Worm (Caenorhabditis elegans) whole organism, young adult: ENCODE data around the gene ugtp-1.
A peak's percentile ranks its signal among the peaks of the same experiment; 100 is the strongest.

Source experiments
- B0019.2 ChIP-seq: fragments of 200-800 bp; sonication (Bioruptor generic); conservative IDR thresholded peaks from 2 replicates; pipeline ENCODE4 v1.3.6; 2022; ENCODE audit warnings: missing genetic modification reagents, missing genetic modification characterization, missing compliant biosample characterization
- B0261.1 ChIP-seq: sonication (generic microtip); optimal IDR thresholded peaks from 2 replicates; lab custom pipeline; 2016; ENCODE audit warnings: mild to moderate bottlenecking, missing genetic modification characterization, moderate library complexity, missing compliant biosample characterization
- B0336.3 ChIP-seq: fragments of 200-800 bp; sonication (Bioruptor generic); IDR thresholded peaks from 2 replicates; pipeline ENCODE4 v1.3.6; 2022; ENCODE audit warnings: missing genetic modification characterization, missing compliant biosample characterization
- C06A6.2 ChIP-seq: fragments of 200-800 bp; sonication (Bioruptor generic); conservative IDR thresholded peaks from 2 replicates; pipeline ENCODE4 v1.3.6; 2022; ENCODE audit warnings: missing genetic modification characterization, missing compliant biosample characterization
- F10E7.11 ChIP-seq: sonication (generic microtip); optimal IDR thresholded peaks from 2 replicates; lab custom pipeline; 2017; ENCODE audit warnings: mild to moderate bottlenecking, missing genetic modification characterization, moderate library complexity, missing compliant biosample characterization
- F22D6.2 ChIP-seq: sonication (generic microtip); optimal IDR thresholded peaks from 2 replicates; lab custom pipeline; 2016; ENCODE audit warnings: mild to moderate bottlenecking, missing genetic modification characterization, missing compliant biosample characterization
- F23B12.7 ChIP-seq: sonication (generic microtip); optimal IDR thresholded peaks from 2 replicates; lab custom pipeline; 2017; ENCODE audit warnings: missing genetic modification characterization, mild to moderate bottlenecking, missing compliant biosample characterization, antibody characterized with exemption, moderate library complexity; ENCODE audit not compliant: insufficient read depth
- F39B2.1 ChIP-seq: fragments of 200-800 bp; sonication (Bioruptor generic); IDR thresholded peaks from 2 replicates; pipeline ENCODE4 v1.3.6; 2022; ENCODE audit warnings: missing genetic modification reagents, missing genetic modification characterization, missing compliant biosample characterization
- F49E8.2 ChIP-seq: sonication (generic microtip); optimal IDR thresholded peaks from 3 replicates; lab custom pipeline; 2017; ENCODE audit warnings: missing genetic modification characterization, mild to moderate bottlenecking, missing compliant biosample characterization, antibody characterized with exemption, moderate library complexity; ENCODE audit not compliant: insufficient read depth
- F52B5.7 ChIP-seq: sonication (generic microtip); optimal IDR thresholded peaks from 2 replicates; lab custom pipeline; 2016; ENCODE audit warnings: mild to moderate bottlenecking, missing genetic modification characterization, missing compliant biosample characterization
- T26A5.8 ChIP-seq: sonication (generic microtip); optimal IDR thresholded peaks from 2 replicates; lab custom pipeline; 2016; ENCODE audit warnings: missing genetic modification characterization, missing compliant biosample characterization
- akir-1 ChIP-seq: fragments of 200-800 bp; sonication (Bioruptor generic); optimal IDR thresholded peaks from 2 replicates; lab custom pipeline; 2018; ENCODE audit warnings: mild to moderate bottlenecking, missing genetic modification characterization, moderate library complexity, missing compliant biosample characterization
- ama-1 ChIP-seq, 3 experiments: fragments of 150-350 bp in 1 of 3; sonication (generic microtip) in 2 of 3; optimal IDR thresholded peaks; 2 replicates each; lab custom pipeline; 2014 to 2018; ENCODE audit warnings: missing biosample characterization in 2 of 3, missing genetic modification characterization in 2 of 3, missing genetic modification reagents in 2 of 3
- attf-5 ChIP-seq: fragments of 200-800 bp; sonication (Bioruptor generic); optimal IDR thresholded peaks from 2 replicates; lab custom pipeline; 2018; ENCODE audit warnings: mild to moderate bottlenecking, missing genetic modification characterization, missing compliant biosample characterization
- bed-1 ChIP-seq: fragments of 200-800 bp; sonication (Bioruptor generic); IDR thresholded peaks from 2 replicates; pipeline ENCODE4 v1.3.6; 2022; ENCODE audit warnings: missing genetic modification reagents, missing genetic modification characterization, missing compliant biosample characterization
- bed-2 ChIP-seq: fragments of 200-800 bp; sonication (Bioruptor generic); IDR thresholded peaks from 2 replicates; pipeline ENCODE4 v1.3.6; 2022; ENCODE audit warnings: missing genetic modification reagents, missing genetic modification characterization, missing compliant biosample characterization
- ccch-3 ChIP-seq: fragments of 200-800 bp; sonication (Bioruptor generic); optimal IDR thresholded peaks from 2 replicates; lab custom pipeline; 2018; ENCODE audit warnings: mild to moderate bottlenecking, missing genetic modification characterization, missing compliant biosample characterization
- ceh-40 ChIP-seq: fragments of 200-800 bp; sonication (Bioruptor generic); IDR thresholded peaks from 2 replicates; pipeline ENCODE4 v1.3.6; 2022; ENCODE audit warnings: missing genetic modification characterization, missing compliant biosample characterization
- ceh-79 ChIP-seq: sonication (generic microtip); optimal IDR thresholded peaks from 2 replicates; lab custom pipeline; 2017; ENCODE audit warnings: mild to moderate bottlenecking, missing genetic modification characterization, missing compliant biosample characterization
- die-1 ChIP-seq: sonication (generic microtip); optimal IDR thresholded peaks from 2 replicates; lab custom pipeline; 2016; ENCODE audit warnings: missing genotype, mild to moderate bottlenecking, missing genetic modification characterization, missing compliant biosample characterization
- egl-18 ChIP-seq: fragments of 200-800 bp; sonication (Bioruptor generic); IDR thresholded peaks from 2 replicates; pipeline ENCODE4 v1.3.6; 2022; ENCODE audit warnings: missing genetic modification reagents, missing genetic modification characterization, missing compliant biosample characterization
- egrh-3 ChIP-seq: fragments of 200-800 bp; sonication (Bioruptor generic); IDR thresholded peaks from 2 replicates; pipeline ENCODE4 v1.3.6; 2022; ENCODE audit warnings: missing genetic modification reagents, missing genetic modification characterization, missing compliant biosample characterization
- fkh-3 ChIP-seq: sonication (generic microtip); optimal IDR thresholded peaks from 2 replicates; lab custom pipeline; 2016; ENCODE audit warnings: mild to moderate bottlenecking, missing genetic modification characterization, missing compliant biosample characterization
- hlh-12 ChIP-seq: sonication (generic microtip); optimal IDR thresholded peaks from 2 replicates; lab custom pipeline; 2016; ENCODE audit warnings: missing genetic modification characterization, missing compliant biosample characterization
- hmg-20 ChIP-seq: fragments of 200-800 bp; sonication (Bioruptor generic); IDR thresholded peaks from 2 replicates; pipeline ENCODE4 v1.3.6; 2022; ENCODE audit warnings: missing genetic modification reagents, missing genetic modification characterization, missing compliant biosample characterization
- hsf-1 ChIP-seq: fragments of 200-800 bp; sonication (Bioruptor generic); IDR thresholded peaks from 2 replicates; pipeline ENCODE4 v1.3.6; 2022; ENCODE audit warnings: missing genetic modification reagents, missing genetic modification characterization, missing compliant biosample characterization
- let-526 ChIP-seq: fragments of 200-800 bp; sonication (Bioruptor generic); IDR thresholded peaks from 2 replicates; pipeline ENCODE4 v1.3.6; 2022; ENCODE audit warnings: missing genetic modification reagents, missing genetic modification characterization, missing compliant biosample characterization
- let-607 ChIP-seq, 2 experiments: fragments of 200-800 bp in 1 of 2; sonication (Bioruptor generic) in 1 of 2; sonication (generic microtip) in 1 of 2; optimal IDR thresholded peaks; 2 replicates each; lab custom pipeline; 2016 to 2018; ENCODE audit warnings: mild to moderate bottlenecking in 2 of 2, missing compliant biosample characterization in 2 of 2, missing genetic modification characterization in 2 of 2, moderate library complexity in 2 of 2, missing genotype in 1 of 2
- lin-26 ChIP-seq: fragments of 200-800 bp; sonication (Bioruptor generic); IDR thresholded peaks from 2 replicates; pipeline ENCODE4 v1.3.6; 2022; ENCODE audit warnings: missing genetic modification reagents, missing genetic modification characterization, missing compliant biosample characterization
- lir-1 ChIP-seq: fragments of 200-800 bp; sonication (Bioruptor generic); conservative IDR thresholded peaks from 2 replicates; pipeline ENCODE4 v1.3.6; 2022; ENCODE audit warnings: missing genetic modification reagents, missing genetic modification characterization, missing compliant biosample characterization
- lsl-1 ChIP-seq: fragments of 200-800 bp; sonication (Bioruptor generic); optimal IDR thresholded peaks from 2 replicates; lab custom pipeline; 2018; ENCODE audit warnings: mild to moderate bottlenecking, missing genetic modification characterization, moderate library complexity, missing compliant biosample characterization
- nfya-1 ChIP-seq: sonication (generic microtip); optimal IDR thresholded peaks from 2 replicates; lab custom pipeline; 2017; ENCODE audit warnings: antibody characterized with exemption, missing compliant biosample characterization, missing genetic modification characterization, borderline replicate concordance; ENCODE audit not compliant: insufficient read depth
- nhr-120 ChIP-seq: fragments of 200-800 bp; sonication (Bioruptor generic); IDR thresholded peaks from 2 replicates; pipeline ENCODE4 v1.3.6; 2022; ENCODE audit warnings: missing genetic modification characterization, missing compliant biosample characterization
- nhr-80 ChIP-seq: sonication (generic microtip); optimal IDR thresholded peaks from 2 replicates; lab custom pipeline; 2016; ENCODE audit warnings: missing genetic modification characterization, missing compliant biosample characterization
- pbrm-1 ChIP-seq: fragments of 200-800 bp; sonication (Bioruptor generic); IDR thresholded peaks from 2 replicates; pipeline ENCODE4 v1.3.6; 2022; ENCODE audit warnings: missing genetic modification reagents, missing genetic modification characterization, missing compliant biosample characterization
- rcor-1 ChIP-seq: fragments of 200-800 bp; sonication (Bioruptor generic); IDR thresholded peaks from 2 replicates; pipeline ENCODE4 v1.3.6; 2022; ENCODE audit warnings: missing genetic modification reagents, missing genetic modification characterization, missing compliant biosample characterization
- sea-2 ChIP-seq: fragments of 200-800 bp; sonication (Bioruptor generic); IDR thresholded peaks from 2 replicates; pipeline ENCODE4 v1.3.6; 2022; ENCODE audit warnings: missing genetic modification characterization, missing compliant biosample characterization
- snpc-1.1 ChIP-seq: sonication (generic microtip); optimal IDR thresholded peaks from 2 replicates; lab custom pipeline; 2017; ENCODE audit warnings: missing genetic modification characterization, mild to moderate bottlenecking, missing compliant biosample characterization, antibody characterized with exemption, moderate library complexity, missing genotype, missing genetic modification reagents; ENCODE audit not compliant: insufficient read depth
- snpc-3.4 ChIP-seq: sonication (generic microtip); optimal IDR thresholded peaks from 2 replicates; lab custom pipeline; 2017; ENCODE audit warnings: missing genetic modification characterization, mild to moderate bottlenecking, missing compliant biosample characterization, antibody characterized with exemption, moderate library complexity, missing genotype, missing genetic modification reagents
- somi-1 ChIP-seq: fragments of 200-800 bp; sonication (Bioruptor generic); optimal IDR thresholded peaks from 2 replicates; lab custom pipeline; 2018; ENCODE audit warnings: mild to moderate bottlenecking, missing genetic modification characterization, missing compliant biosample characterization
- tbx-9 ChIP-seq: sonication (generic microtip); optimal IDR thresholded peaks from 2 replicates; lab custom pipeline; 2016; ENCODE audit warnings: borderline replicate concordance, missing genetic modification characterization, inconsistent platforms, missing compliant biosample characterization
- tlf-1 ChIP-seq: fragments of 200-800 bp; sonication (Bioruptor generic); optimal IDR thresholded peaks from 2 replicates; lab custom pipeline; 2018; ENCODE audit warnings: mild to moderate bottlenecking, missing genetic modification characterization, missing compliant biosample characterization
- zim-3 ChIP-seq: sonication (generic microtip); optimal IDR thresholded peaks from 2 replicates; lab custom pipeline; 2017; ENCODE audit warnings: mild to moderate bottlenecking, missing genetic modification characterization, moderate library complexity, missing compliant biosample characterization
- ztf-18 ChIP-seq: sonication (generic microtip); optimal IDR thresholded peaks from 2 replicates; lab custom pipeline; 2016; ENCODE audit warnings: missing genotype, mild to moderate bottlenecking, missing genetic modification characterization, missing compliant biosample characterization
- ztf-22 ChIP-seq: fragments of 200-800 bp; sonication (Bioruptor generic); optimal IDR thresholded peaks from 2 replicates; lab custom pipeline; 2018; ENCODE audit warnings: mild to moderate bottlenecking, missing genetic modification characterization, moderate library complexity, missing compliant biosample characterization
- ztf-26 ChIP-seq: sonication (generic microtip); optimal IDR thresholded peaks from 2 replicates; lab custom pipeline; 2017; ENCODE audit warnings: missing genetic modification characterization, missing compliant biosample characterization
- ztf-28 ChIP-seq: fragments of 200-800 bp; sonication (Bioruptor generic); IDR thresholded peaks from 2 replicates; pipeline ENCODE4 v1.3.6; 2022; ENCODE audit warnings: missing genetic modification reagents, missing genetic modification characterization, missing compliant biosample characterization

The ugtp-1 gene

DNA sequence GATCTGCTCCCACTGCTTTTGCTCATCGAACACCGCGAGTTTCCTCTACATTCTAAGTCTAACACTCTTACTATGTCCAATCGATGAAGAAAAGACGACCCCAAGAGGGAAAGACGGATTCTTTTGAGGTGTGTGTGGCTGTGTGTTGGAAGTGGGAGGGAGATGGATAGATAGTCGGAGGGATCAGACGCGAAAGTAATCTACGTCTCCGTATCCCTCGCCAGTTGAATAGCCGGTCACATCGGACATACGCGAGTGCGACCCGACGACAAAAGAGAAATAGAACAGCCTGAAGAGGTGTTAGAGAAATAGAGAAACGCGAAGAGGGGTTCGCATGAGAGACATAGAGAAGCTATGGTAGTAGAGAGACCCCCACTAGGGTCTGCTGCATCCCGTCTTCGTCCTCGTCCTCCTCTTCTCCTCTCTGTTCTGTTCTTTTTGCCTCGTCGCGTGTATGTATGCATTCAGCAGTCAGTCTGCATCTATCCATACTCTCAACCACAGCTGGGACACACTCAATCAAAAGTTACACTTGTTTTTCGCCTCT lies 45.2 kb upstream of the ugtp-1 start:
- TF ChIP-seq tlf-1 (peak; percentile 67), snpc-1.1 (tag; lab: Kevin White, UChicago) (no peak), nhr-120 (GFP tag; lab: Robert Waterston, UW) (no peak), B0019.2 (GFP tag; lab: Robert Waterston, UW) (no peak; the same call in 1 of the 2 replicates), ceh-79 (tag; lab: Kevin White, UChicago) (no peak), B0336.3 (peak; percentile 75; the same call in 1 of the 2 replicates), ztf-22 (GFP tag; lab: Kevin White, UChicago) (peak; percentile 43), hmg-20 (GFP tag; lab: Robert Waterston, UW) (no peak), rcor-1 (peak; percentile 66), F22D6.2 (tag; lab: Kevin White, UChicago) (no peak), bed-2 (GFP tag; lab: Robert Waterston, UW) (peak; percentile 69; the same call in 1 of the 2 replicates), T26A5.8 (no peak), F49E8.2 (tag; lab: Kevin White, UChicago) (no peak), let-607 (tag; optimal IDR thresholded peaks at IDR 0.05; lab: Kevin White, UChicago) (peak in 1 of 2 experiments; percentile 68), B0261.1 (tag; lab: Kevin White, UChicago) (no peak), snpc-3.4 (tag; lab: Kevin White, UChicago) (peak; percentile 44), ccch-3 (GFP tag; lab: Kevin White, UChicago) (no peak), ztf-28 (GFP tag; lab: Robert Waterston, UW) (no peak), tbx-9 (tag; lab: Kevin White, UChicago) (no peak), F39B2.1 (no peak), ceh-40 (GFP tag; lab: Robert Waterston, UW) (no peak), bed-1 (peak; percentile 56; the same call in 1 of the 2 replicates), akir-1 (GFP tag; lab: Kevin White, UChicago) (peak; percentile 59), lsl-1 (GFP tag; lab: Kevin White, UChicago) (peak; percentile 0), F10E7.11 (tag; lab: Kevin White, UChicago) (peak; percentile 55), somi-1 (GFP tag; lab: Kevin White, UChicago) (peak; percentile 96), nhr-80 (tag; lab: Kevin White, UChicago) (peak; percentile 81), ztf-18 (peak; percentile 60), sea-2 (GFP tag; lab: Robert Waterston, UW) (no peak), fkh-3 (tag; lab: Kevin White, UChicago) (no peak), ztf-26 (tag; lab: Kevin White, UChicago) (peak; percentile 83), lin-26 (GFP tag; lab: Robert Waterston, UW) (peak; percentile 71; the same call in 1 of the 2 replicates), let-526 (peak; percentile 54; the same call in 1 of the 2 replicates), egrh-3 (GFP tag; lab: Robert Waterston, UW) (peak; percentile 37), nfya-1 (tag; lab: Kevin White, UChicago) (no peak), die-1 (tag; lab: Kevin White, UChicago) (peak; percentile 82), hsf-1 (GFP tag; lab: Robert Waterston, UW) (peak; percentile 52; the same call in 1 of the 2 replicates), hlh-12 (tag; lab: Kevin White, UChicago) (no peak), F23B12.7 (tag; lab: Kevin White, UChicago) (peak; percentile 18), pbrm-1 (GFP tag; lab: Robert Waterston, UW) (peak; percentile 71; the same call in 1 of the 2 replicates), attf-5 (GFP tag; lab: Kevin White, UChicago) (peak; percentile 95), zim-3 (tag; lab: Kevin White, UChicago) (no peak), ama-1 (optimal IDR thresholded peaks at IDR 0.05; lab: Kevin White, UChicago) (no peak), ama-1 (GFP tag; optimal IDR thresholded peaks at IDR 0.05; lab: Kevin White, UChicago) (no peak), C06A6.2 (GFP tag; lab: Robert Waterston, UW) (peak; percentile 89), F52B5.7 (no peak), egl-18 (GFP tag; lab: Robert Waterston, UW) (peak; percentile 82), lir-1 (GFP tag; lab: Robert Waterston, UW) (peak; percentile 45; the same call in 1 of the 2 replicates)
